Worm (Caenorhabditis elegans): ENCODE data around the gene sra-39.

sra-39 gene

ce11 chrX:13882639-13883038, 20.6 kb downstream of the sra-39 start, which contains the start of gene hlb-1:
Gene hlb-1, minus strand, starts transcription at chrX:13882739.
- TF ChIP-seq pros-1 (tag; optimal IDR thresholded peaks at IDR 0.05): no peak
- TF ChIP-seq zip-5 (tag; optimal IDR thresholded peaks at IDR 0.05): no peak
- TF ChIP-seq lin-11 (tag; optimal IDR thresholded peaks at IDR 0.05): no peak
- no peak for TF ChIP-seq unc-86 (tag; optimal IDR thresholded peaks at IDR 0.05)
- TF ChIP-seq Y22D7AL.16 (tag; optimal IDR thresholded peaks at IDR 0.05): no peak
- TF ChIP-seq npax-4 (tag; optimal IDR thresholded peaks at IDR 0.05): no peak
- no peak for TF ChIP-seq dve-1 (tag; optimal IDR thresholded peaks at IDR 0.05)
- no peak for TF ChIP-seq ceh-14 (tag; optimal IDR thresholded peaks at IDR 0.05)
- no peak for TF ChIP-seq elt-4 (tag; optimal IDR thresholded peaks at IDR 0.05)
- TF ChIP-seq nhr-11 (tag; optimal IDR thresholded peaks at IDR 0.05): no peak
- TF ChIP-seq ceh-9 (tag; optimal IDR thresholded peaks at IDR 0.05): no peak
- TF ChIP-seq rnt-1 (tag; optimal IDR thresholded peaks at IDR 0.05): no peak
- no peak for TF ChIP-seq pha-2 (tag; optimal IDR thresholded peaks at IDR 0.05)
- TF ChIP-seq ceh-30 (tag; optimal IDR thresholded peaks at IDR 0.05): no peak

- TF ChIP-seq ceh-9 (tag; optimal IDR thresholded peaks at IDR 0.05): no peak
- TF ChIP-seq ref-2 (tag; optimal IDR thresholded peaks at IDR 0.05): peak; percentile 15
- TF ChIP-seq pqm-1 (tag; optimal IDR thresholded peaks at IDR 0.05): no peak
- no peak for TF ChIP-seq unc-86 (tag; optimal IDR thresholded peaks at IDR 0.05)
- TF ChIP-seq pha-2 (tag; optimal IDR thresholded peaks at IDR 0.05): no peak
- peak; percentile 79 for TF ChIP-seq unc-42 (tag; optimal IDR thresholded peaks at IDR 0.05)
- no peak for TF ChIP-seq npax-4 (tag; optimal IDR thresholded peaks at IDR 0.05)
- TF ChIP-seq K09A11.1 (tag; optimal IDR thresholded peaks at IDR 0.05; ENCODE audit: insufficient read depth): no peak
- no peak for TF ChIP-seq C38D4.7 (GFP tag; optimal IDR thresholded peaks at IDR 0.05)
- TF ChIP-seq ceh-22 (tag; optimal IDR thresholded peaks at IDR 0.05): no peak
- no peak for TF ChIP-seq unc-3 (GFP tag; conservative IDR thresholded peaks at IDR 0.05)
- TF ChIP-seq unc-3 (tag; optimal IDR thresholded peaks at IDR 0.05): no peak
- no peak for TF ChIP-seq sox-2 (GFP tag; IDR thresholded peaks at IDR 0.05)
- no peak for TF ChIP-seq pag-3 (tag; optimal IDR thresholded peaks at IDR 0.05; ENCODE audit: borderline replicate concordance)
- peak; percentile 7 for TF ChIP-seq ceh-31 (tag; optimal IDR thresholded peaks at IDR 0.05)
These were observed 21.4 kb downstream of the sra-39 start for ce11 chrX:13881760-13882369.

ce11 chrX:13878082-13878481, 25.1 kb downstream of the sra-39 start:
- TF ChIP-seq ceh-22 (tag; optimal IDR thresholded peaks at IDR 0.05) (no peak), ceh-18 (tag; optimal IDR thresholded peaks at IDR 0.05) (no peak), ref-2 (tag; optimal IDR thresholded peaks at IDR 0.05) (no peak), ceh-6 (GFP tag; optimal IDR thresholded peaks at IDR 0.05) (no peak), pros-1 (tag; optimal IDR thresholded peaks at IDR 0.05) (no peak), K09A11.1 (tag; optimal IDR thresholded peaks at IDR 0.05; ENCODE audit: insufficient read depth) (no peak), syd-9 (tag; optimal IDR thresholded peaks at IDR 0.05) (no peak), odd-2 (tag; optimal IDR thresholded peaks at IDR 0.05) (no peak)

ce11 chrX:13876860-13877259, 26.4 kb downstream of the sra-39 start:
- no peak for TF ChIP-seq unc-55 (GFP tag; optimal IDR thresholded peaks at IDR 0.05)
- no peak for TF ChIP-seq ceh-30 (tag; optimal IDR thresholded peaks at IDR 0.05)
- TF ChIP-seq ceh-45 (GFP tag; IDR thresholded peaks at IDR 0.05): no peak
- TF ChIP-seq ceh-18 (tag; optimal IDR thresholded peaks at IDR 0.05): no peak
- no peak for TF ChIP-seq hlh-8 (tag; optimal IDR thresholded peaks at IDR 0.05)
- no peak for TF ChIP-seq unc-86 (tag; optimal IDR thresholded peaks at IDR 0.05)
- no peak for TF ChIP-seq ahr-1 (tag; optimal IDR thresholded peaks at IDR 0.05)
- no peak for TF ChIP-seq sox-2 (GFP tag; IDR thresholded peaks at IDR 0.05)
- TF ChIP-seq hlh-30 (tag; optimal IDR thresholded peaks at IDR 0.05; ENCODE audit: insufficient read depth): no peak

ce11 chrX:13875913-13876312, 27.3 kb downstream of the sra-39 start:
- TF ChIP-seq unc-42 (tag; optimal IDR thresholded peaks at IDR 0.05) (peak; percentile 92), fax-1 (tag; optimal IDR thresholded peaks at IDR 0.05) (no peak), ceh-31 (tag; optimal IDR thresholded peaks at IDR 0.05) (peak; percentile 5)
